Fruit fly (Drosophila melanogaster): ENCODE results near the gene CBP.

- TF ChIP-seq CG10669 (GFP tag; optimal IDR thresholded peaks at IDR 0.05): peak; percentile 72
- peak; percentile 66 for TF ChIP-seq Lpt (GFP tag; optimal IDR thresholded peaks at IDR 0.05)
- peak; percentile 28 for TF ChIP-seq topi (GFP tag; optimal IDR thresholded peaks at IDR 0.05)
- TF ChIP-seq fd59A (GFP tag; optimal IDR thresholded peaks at IDR 0.05): peak; percentile 60
- peak; percentile 71 for TF ChIP-seq CG3032 (tag; optimal IDR thresholded peaks at IDR 0.05)
- TF ChIP-seq pdm3 (GFP tag; optimal IDR thresholded peaks at IDR 0.05): peak; percentile 80
- peak; percentile 14 for TF ChIP-seq lz (GFP tag; optimal IDR thresholded peaks at IDR 0.05)
- TF ChIP-seq spab (GFP tag; optimal IDR thresholded peaks at IDR 0.05): peak; percentile 55
- peak; percentile 64 for TF ChIP-seq CG10631 (GFP tag; optimal IDR thresholded peaks at IDR 0.05)
- TF ChIP-seq eg (GFP tag; IDR thresholded peaks at IDR 0.05): peak; percentile 79; the same call in 2 of the 3 replicates
- no peak for TF ChIP-seq CG9139 (GFP tag; optimal IDR thresholded peaks at IDR 0.05)
- peak; percentile 34 for TF ChIP-seq CG16779 (tag; optimal IDR thresholded peaks at IDR 0.05)
- TF ChIP-seq CG7368 (GFP tag; optimal IDR thresholded peaks at IDR 0.05): peak; percentile 54
- no peak for TF ChIP-seq cyc (GFP tag; optimal IDR thresholded peaks at IDR 0.05)
Measured at dm6 chrX:7336121-7336961, 811 bp upstream of the CBP start.

Data from whole organism, prepupa.